Worm (Caenorhabditis elegans): Measurements from ENCODE around the gene agl-1.
"Not testable (repeated sequence)": the region's sequence is repeated elsewhere in the genome, so short reads cannot be mapped to it uniquely, and the experiment has no call there.

The agl-1 gene

DNA sequence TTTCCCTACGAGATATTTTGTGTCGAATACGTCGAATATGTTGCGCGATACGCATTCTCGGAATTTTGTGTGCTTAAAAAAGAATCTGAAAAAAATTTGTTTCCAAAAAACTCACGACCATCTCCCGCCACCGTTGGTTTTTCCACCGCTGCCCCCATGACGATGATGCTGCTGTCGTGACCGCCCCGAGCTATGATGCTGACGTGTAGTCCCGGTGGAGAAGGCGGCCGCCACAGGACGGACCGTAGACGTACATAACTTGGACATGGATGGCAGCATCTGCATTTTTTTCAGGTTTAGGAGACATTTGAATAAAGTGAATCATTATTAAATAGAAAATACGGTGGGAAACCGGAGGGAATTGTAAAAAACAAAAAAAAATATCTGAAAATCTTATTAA is 13.7 kb downstream of the agl-1 start, which contains the start of gene ddl-3:
TSS of gene ddl-3 (minus strand) at position 289 of the 400 bp plus-strand sequence.
- not testable (repeated sequence) for TF ChIP-seq ets-7 (tag; optimal IDR thresholded peaks at IDR 0.05); sea-1 (GFP tag; conservative IDR thresholded peaks at IDR 0.05); flt-1 (GFP tag; IDR thresholded peaks at IDR 0.05)

DNA sequence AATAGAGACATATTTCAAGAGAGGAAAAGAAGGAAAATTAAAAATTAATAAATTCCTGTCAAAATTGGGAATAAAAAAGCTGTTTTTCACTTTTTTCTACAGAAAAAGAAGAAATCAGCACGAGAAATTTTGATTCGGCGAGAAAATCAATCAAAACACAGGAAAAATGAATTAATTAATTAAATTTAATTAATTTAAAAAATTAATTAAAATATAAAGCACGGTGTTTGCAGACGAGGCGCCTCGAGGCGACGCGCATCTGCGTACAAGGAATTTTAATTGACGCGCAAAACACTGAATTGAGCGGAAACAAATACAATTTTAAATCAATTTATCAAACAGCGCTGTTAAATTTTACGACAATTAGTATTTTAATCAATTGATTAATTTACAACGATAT is 36.7 kb downstream of the agl-1 start:
- TF ChIP-seq ceh-13 (GFP tag; optimal IDR thresholded peaks at IDR 0.05) (no peak), hnd-1 (tag; optimal IDR thresholded peaks at IDR 0.05) (no peak), ceh-36 (tag; optimal IDR thresholded peaks at IDR 0.05) (no peak), tbx-11 (GFP tag; IDR thresholded peaks at IDR 0.05) (no peak), ama-1 (optimal IDR thresholded peaks at IDR 0.05) (no peak), pes-1 (GFP tag; IDR thresholded peaks at IDR 0.05) (no peak), ets-7 (tag; optimal IDR thresholded peaks at IDR 0.05) (no peak), B0310.2 (tag; optimal IDR thresholded peaks at IDR 0.05) (no peak), hmbx-1 (tag; optimal IDR thresholded peaks at IDR 0.05) (no peak), tra-4 (tag; optimal IDR thresholded peaks at IDR 0.05) (no peak), flt-1 (GFP tag; IDR thresholded peaks at IDR 0.05) (no peak), aly-1 (tag; optimal IDR thresholded peaks at IDR 0.05) (no peak), hmg-4 (GFP tag; optimal IDR thresholded peaks at IDR 0.05) (no peak), tbx-37 (GFP tag; conservative IDR thresholded peaks at IDR 0.05) (no peak)

DNA sequence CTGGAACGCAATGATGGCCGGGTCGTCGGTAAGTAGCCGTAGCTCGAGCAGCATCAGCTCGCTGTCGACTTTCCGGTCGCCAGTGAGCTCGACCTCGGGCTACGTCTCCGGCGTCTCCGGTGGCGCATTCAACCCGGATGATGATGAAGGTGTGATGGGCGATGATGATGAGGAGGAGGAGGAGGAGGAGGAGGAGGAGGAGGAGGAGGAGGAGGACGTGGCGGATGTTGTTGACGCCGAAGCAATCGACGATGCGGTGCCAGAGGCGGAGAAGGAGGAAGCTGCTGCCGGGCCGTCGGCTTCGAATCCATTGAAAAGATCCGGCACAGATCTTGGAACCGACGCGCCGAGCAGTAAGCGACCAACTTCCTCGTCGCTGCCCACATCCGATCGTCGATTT is 38.7 kb downstream of the agl-1 start:
- TF ChIP-seq sea-1 (GFP tag; conservative IDR thresholded peaks at IDR 0.05): no peak
- no peak for TF ChIP-seq hnd-1 (tag; optimal IDR thresholded peaks at IDR 0.05)
- no peak for TF ChIP-seq tbx-37 (GFP tag; conservative IDR thresholded peaks at IDR 0.05)
- TF ChIP-seq tbx-11 (GFP tag; IDR thresholded peaks at IDR 0.05): no peak
- TF ChIP-seq hmbx-1 (tag; optimal IDR thresholded peaks at IDR 0.05): no peak
- no peak for TF ChIP-seq pes-1 (GFP tag; IDR thresholded peaks at IDR 0.05)
- no peak for TF ChIP-seq scrt-1 (GFP tag; IDR thresholded peaks at IDR 0.05)
- TF ChIP-seq F13C5.2 (tag; optimal IDR thresholded peaks at IDR 0.05): no peak
- TF ChIP-seq ama-1 (optimal IDR thresholded peaks at IDR 0.05): no peak

DNA sequence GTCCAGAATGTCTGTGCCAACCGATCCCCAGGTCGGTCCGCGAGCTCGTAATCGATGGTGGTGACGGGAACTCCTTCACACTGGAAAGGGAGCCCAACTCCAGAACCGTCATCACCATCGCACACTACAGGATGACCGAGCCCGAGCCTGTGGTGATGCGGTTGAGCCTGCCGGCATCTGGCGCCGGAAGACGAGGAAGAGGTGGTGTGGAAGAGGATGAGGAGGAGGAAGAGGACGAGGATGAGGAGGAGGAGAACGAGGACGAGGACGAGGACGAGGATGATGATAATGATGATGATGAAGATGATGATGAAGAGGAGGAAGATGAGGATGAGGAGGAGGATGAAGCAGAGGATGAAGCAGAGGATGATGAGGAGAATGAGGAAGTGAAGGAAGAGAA is 39.9 kb downstream of the agl-1 start, which contains the start of gene Y54G11A.14:
TSS of gene Y54G11A.14 (plus strand) at position 132 of the 400 bp plus-strand sequence.
- no peak for TF ChIP-seq flt-1 (GFP tag; IDR thresholded peaks at IDR 0.05)

DNA sequence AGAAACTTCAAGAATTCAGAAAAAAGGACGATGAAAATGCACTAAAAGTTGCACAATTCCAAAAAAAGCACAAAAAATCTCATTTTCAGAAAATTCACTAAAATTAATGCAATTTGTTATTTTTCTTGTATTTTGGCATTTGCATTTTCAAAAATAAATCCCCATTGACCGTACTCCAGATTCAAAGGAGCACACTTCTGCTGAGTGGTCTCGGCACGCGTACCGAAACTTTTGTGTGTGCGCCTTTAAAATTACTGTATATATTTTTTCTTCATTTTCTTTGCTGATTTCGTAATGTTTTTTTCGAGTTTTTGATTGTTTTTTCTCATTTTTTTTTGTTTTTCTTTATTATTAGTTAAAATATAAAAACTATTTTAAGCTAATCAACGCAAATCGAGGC is 45.7 kb downstream of the agl-1 start:
- TF ChIP-seq ama-1 (optimal IDR thresholded peaks at IDR 0.05) (no peak), aly-1 (tag; optimal IDR thresholded peaks at IDR 0.05) (no peak), hmg-4 (GFP tag; optimal IDR thresholded peaks at IDR 0.05) (no peak), hnd-1 (tag; optimal IDR thresholded peaks at IDR 0.05) (no peak), ets-7 (tag; optimal IDR thresholded peaks at IDR 0.05) (no peak), scrt-1 (GFP tag; IDR thresholded peaks at IDR 0.05) (no peak), ceh-36 (tag; optimal IDR thresholded peaks at IDR 0.05) (no peak), sea-1 (GFP tag; conservative IDR thresholded peaks at IDR 0.05) (no peak), pes-1 (GFP tag; IDR thresholded peaks at IDR 0.05) (no peak), flt-1 (GFP tag; IDR thresholded peaks at IDR 0.05) (no peak), F13C5.2 (tag; optimal IDR thresholded peaks at IDR 0.05) (no peak), tbx-11 (GFP tag; IDR thresholded peaks at IDR 0.05) (no peak), ceh-13 (GFP tag; optimal IDR thresholded peaks at IDR 0.05) (no peak)

DNA sequence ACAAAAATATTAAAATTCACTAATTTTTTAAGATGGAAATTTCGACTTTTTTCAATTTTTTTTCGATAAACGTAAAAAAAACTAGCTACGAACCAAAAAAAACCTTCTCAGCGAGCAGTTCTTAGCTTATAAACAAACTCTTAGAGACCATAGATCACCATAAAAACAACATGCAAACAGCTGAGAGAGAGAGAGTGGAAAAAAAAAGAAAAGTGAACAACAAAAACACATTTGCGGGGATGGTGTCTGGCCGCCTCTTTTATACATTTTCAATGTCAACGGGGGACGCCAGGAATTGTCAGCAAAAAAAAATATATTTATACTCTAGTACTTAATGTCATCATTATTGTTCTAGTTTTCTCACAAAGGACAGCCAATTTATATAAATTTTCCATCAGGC is 46.4 kb downstream of the agl-1 start:
- TF ChIP-seq tra-4 (tag; optimal IDR thresholded peaks at IDR 0.05) (no peak), pes-1 (GFP tag; IDR thresholded peaks at IDR 0.05) (no peak), aly-1 (tag; optimal IDR thresholded peaks at IDR 0.05) (no peak), tbx-37 (GFP tag; conservative IDR thresholded peaks at IDR 0.05) (no peak), ceh-13 (GFP tag; optimal IDR thresholded peaks at IDR 0.05) (no peak), hnd-1 (tag; optimal IDR thresholded peaks at IDR 0.05) (no peak)

DNA sequence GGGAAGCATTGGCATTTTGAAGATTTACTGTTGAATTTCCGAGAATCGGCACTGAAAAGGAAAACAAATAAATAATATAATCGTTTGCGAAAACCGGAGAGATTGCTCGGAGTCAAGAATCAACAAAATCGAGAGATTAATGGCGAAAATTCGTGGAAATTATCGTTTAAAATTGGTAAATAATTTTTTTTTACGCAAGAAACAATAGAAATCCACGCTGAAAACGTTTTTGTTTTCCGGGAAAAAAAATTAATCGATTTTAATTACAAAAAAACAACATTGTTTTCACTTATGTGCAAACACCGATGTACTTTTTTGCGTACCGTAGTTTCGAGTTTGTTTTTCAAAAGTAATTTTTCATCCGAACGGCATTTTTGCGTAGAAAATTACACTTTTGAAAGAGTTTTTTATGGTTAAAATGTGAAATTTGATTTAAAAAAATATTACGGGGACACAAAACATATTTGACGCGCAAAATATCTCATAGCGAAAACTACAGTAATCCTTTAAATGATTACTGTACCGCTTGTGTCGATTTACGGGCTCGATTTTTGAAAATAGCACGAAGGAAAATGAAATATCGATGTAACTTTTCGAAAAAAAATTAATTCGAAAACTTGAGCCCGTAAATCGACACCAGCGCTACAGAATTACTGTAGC is 47.1 kb downstream of the agl-1 start, which contains the start of gene ctl-3:
TSS of gene ctl-3 (minus strand) at position 51 of the 660 bp plus-strand sequence.
- TF ChIP-seq ceh-13 (GFP tag; optimal IDR thresholded peaks at IDR 0.05) (no peak), tbx-11 (GFP tag; IDR thresholded peaks at IDR 0.05) (no peak), tbx-37 (GFP tag; conservative IDR thresholded peaks at IDR 0.05) (no peak), hmbx-1 (tag; optimal IDR thresholded peaks at IDR 0.05) (no peak)

DNA sequence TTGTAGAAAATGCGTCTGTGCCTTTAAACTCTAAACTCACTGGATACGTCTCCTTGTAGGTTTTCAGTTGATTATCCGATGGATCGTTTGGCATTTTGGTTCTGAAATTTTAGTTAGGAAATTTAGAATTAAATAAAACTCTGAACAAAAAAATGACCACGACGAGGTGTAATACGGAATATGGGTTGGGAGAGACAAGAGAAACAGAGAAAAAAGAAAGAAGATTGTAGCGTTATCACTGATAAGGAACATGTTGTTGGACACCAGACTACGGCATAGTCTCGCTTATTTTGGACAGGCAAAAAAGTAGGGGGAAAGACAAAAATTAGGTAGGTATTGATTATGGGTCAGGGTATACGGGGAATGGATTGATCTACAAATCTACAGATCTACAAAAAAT is 51.8 kb downstream of the agl-1 start, which contains the start of gene ctl-1:
TSS of gene ctl-1 (minus strand) at position 101 of the 400 bp plus-strand sequence.
- not testable (repeated sequence) for TF ChIP-seq F13C5.2 (tag; optimal IDR thresholded peaks at IDR 0.05); B0310.2 (tag; optimal IDR thresholded peaks at IDR 0.05); tbx-37 (GFP tag; conservative IDR thresholded peaks at IDR 0.05)

DNA sequence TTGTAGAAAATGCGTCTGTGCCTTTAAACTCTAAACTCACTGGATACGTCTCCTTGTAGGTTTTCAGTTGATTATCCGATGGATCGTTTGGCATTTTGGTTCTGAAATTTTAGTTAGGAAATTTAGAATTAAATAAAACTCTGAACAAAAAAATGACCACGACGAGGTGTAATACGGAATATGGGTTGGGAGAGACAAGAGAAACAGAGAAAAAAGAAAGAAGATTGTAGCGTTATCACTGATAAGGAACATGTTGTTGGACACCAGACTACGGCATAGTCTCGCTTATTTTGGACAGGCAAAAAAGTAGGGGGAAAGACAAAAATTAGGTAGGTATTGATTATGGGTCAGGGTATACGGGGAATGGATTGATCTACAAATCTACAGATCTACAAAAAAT is 56.0 kb downstream of the agl-1 start, which contains the start of gene ctl-2:
TSS of gene ctl-2 (minus strand) at position 101 of the 400 bp plus-strand sequence.
- not testable (repeated sequence) for TF ChIP-seq ceh-36 (tag; optimal IDR thresholded peaks at IDR 0.05); hnd-1 (tag; optimal IDR thresholded peaks at IDR 0.05); flt-1 (GFP tag; IDR thresholded peaks at IDR 0.05)

All from whole organism, early embryonic.